Worm (Caenorhabditis elegans): ENCODE results near the gene D2007.2.

- TF ChIP-seq pha-4 (tag; optimal IDR thresholded peaks at IDR 0.05) (peak; percentile 48), lin-13 (tag; optimal IDR thresholded peaks at IDR 0.05) (no peak), unc-62 (GFP tag; optimal IDR thresholded peaks at IDR 0.05) (peak; percentile 58), ztf-11 (tag; optimal IDR thresholded peaks at IDR 0.05) (no peak), elt-3 (tag; optimal IDR thresholded peaks at IDR 0.05) (no peak), ces-1 (GFP tag; optimal IDR thresholded peaks at IDR 0.05) (peak; percentile 70)
Observed at ce11 chrIII:8125234-8125633, 23.5 kb upstream of the D2007.2 start.
